Worm (Caenorhabditis elegans) whole organism, late embryonic: ENCODE data around the gene srw-85.

Source experiments
- ama-1 ChIP-seq: fragments of 150-350 bp; optimal IDR thresholded peaks from 2 replicates; lab custom pipeline; 2014
- ceh-30 ChIP-seq: fragments of 150-350 bp; optimal IDR thresholded peaks from 2 replicates; lab custom pipeline; 2014; ENCODE audit warnings: missing biosample characterization, missing genetic modification characterization
- ceh-31 ChIP-seq: sonication (generic microtip); optimal IDR thresholded peaks from 2 replicates; lab custom pipeline; 2016; ENCODE audit warnings: missing genetic modification characterization, missing compliant biosample characterization
- ceh-48 ChIP-seq: sonication (generic microtip); optimal IDR thresholded peaks from 2 replicates; lab custom pipeline; 2016; ENCODE audit warnings: missing genetic modification characterization, inconsistent platforms, missing compliant biosample characterization
- fkh-10 ChIP-seq: fragments of 150-350 bp; optimal IDR thresholded peaks from 2 replicates; lab custom pipeline; 2014; ENCODE audit warnings: missing biosample characterization, missing genetic modification reagents, missing genetic modification characterization
- pat-9 ChIP-seq: fragments of 200-800 bp; sonication (Bioruptor generic); optimal IDR thresholded peaks from 2 replicates; lab custom pipeline; 2018; ENCODE audit warnings: mild to moderate bottlenecking, missing genetic modification characterization, moderate library complexity, missing compliant biosample characterization
- pha-4 ChIP-seq: fragments of 150-350 bp; optimal IDR thresholded peaks from 2 replicates; lab custom pipeline; 2018; ENCODE audit warnings: missing biosample characterization, missing genetic modification reagents, missing genetic modification characterization
- zip-5 ChIP-seq: sonication (generic microtip); optimal IDR thresholded peaks from 2 replicates; lab custom pipeline; 2016; ENCODE audit warnings: missing genetic modification characterization, missing compliant biosample characterization

DNA sequence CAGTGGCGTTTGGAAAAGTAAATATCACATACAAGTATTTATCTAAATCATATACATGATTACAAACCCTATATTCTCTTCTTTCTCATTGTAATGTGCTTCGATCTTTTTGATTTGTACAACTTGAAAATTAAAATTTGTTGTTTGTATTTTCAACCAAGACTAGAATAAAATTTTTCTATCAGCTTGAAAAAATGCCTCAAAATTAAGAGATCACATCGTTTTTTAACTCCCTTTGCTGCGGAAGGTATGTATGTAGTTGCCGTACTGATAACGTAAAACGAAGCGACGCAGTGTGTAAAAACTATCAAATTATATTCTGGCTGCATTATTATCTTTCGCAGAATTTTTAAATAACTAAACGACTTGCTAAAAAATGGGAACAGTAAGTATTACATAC, 13.1 kb downstream of the srw-85 start, which contains the start of gene C25F9.15:
- no peak for TF ChIP-seq pat-9 (tag; lab: Kevin White, UChicago)
- TF ChIP-seq ceh-30 (tag; lab: Kevin White, UChicago) = no peak
- TF ChIP-seq ama-1 (lab: Kevin White, UChicago) = no peak
- TF ChIP-seq ceh-48 = no peak
- TF ChIP-seq fkh-10 (GFP tag; lab: Kevin White, UChicago) = no peak
- TF ChIP-seq zip-5 (tag; lab: Kevin White, UChicago) = no peak
- no peak for TF ChIP-seq pha-4 (tag; lab: Kevin White, UChicago)
- TF ChIP-seq ceh-31 (tag; lab: Kevin White, UChicago) = no peak
